Worm (Caenorhabditis elegans) whole organism, midembryonic: ENCODE data around the gene skp-1.

Experiments
- T22C8.4 ChIP-seq: fragments of 200-800 bp; sonication (Bioruptor generic); IDR thresholded peaks from 2 replicates; pipeline ENCODE4 v1.3.6; 2022; ENCODE audit warnings: missing genetic modification characterization, missing compliant biosample characterization
- cog-1 ChIP-seq: sonication (generic microtip); optimal IDR thresholded peaks from 2 replicates; lab custom pipeline; 2016; ENCODE audit warnings: missing genetic modification characterization, missing compliant biosample characterization
- flt-1 ChIP-seq: fragments of 200-800 bp; sonication (Bioruptor generic); IDR thresholded peaks from 2 replicates; pipeline ENCODE4 v1.3.6; 2022; ENCODE audit warnings: missing genetic modification characterization, missing compliant biosample characterization
- klf-2 ChIP-seq: fragments of 200-800 bp; sonication (Bioruptor generic); conservative IDR thresholded peaks from 2 replicates; pipeline ENCODE4 v1.3.6; 2022; ENCODE audit warnings: missing genetic modification reagents, missing genetic modification characterization, missing compliant biosample characterization
- med-1 ChIP-seq: sonication (generic microtip); optimal IDR thresholded peaks from 2 replicates; lab custom pipeline; 2017; ENCODE audit warnings: missing genetic modification characterization, mild to moderate bottlenecking, missing compliant biosample characterization, antibody characterized with exemption, missing genetic modification reagents; ENCODE audit not compliant: insufficient read depth
- ref-1 ChIP-seq: fragments of 200-800 bp; sonication (Bioruptor generic); conservative IDR thresholded peaks from 2 replicates; pipeline ENCODE4 v1.3.6; 2022; ENCODE audit warnings: missing genetic modification reagents, missing genetic modification characterization, missing compliant biosample characterization
- tab-1 ChIP-seq: fragments of 200-800 bp; sonication (Bioruptor generic); IDR thresholded peaks from 2 replicates; pipeline ENCODE4 v1.3.6; 2022; ENCODE audit warnings: missing genetic modification characterization, missing compliant biosample characterization
- ztf-23 ChIP-seq: fragments of 200-800 bp; sonication (Bioruptor generic); IDR thresholded peaks from 2 replicates; pipeline ENCODE4 v1.3.6; 2022; ENCODE audit warnings: missing genetic modification reagents, missing genetic modification characterization, missing compliant biosample characterization

- TF ChIP-seq klf-2 (no peak), ztf-23 (no peak), cog-1 (tag; lab: Kevin White, UChicago) (no peak), flt-1 (GFP tag; lab: Robert Waterston, UW) (no peak), tab-1 (GFP tag; lab: Robert Waterston, UW) (no peak), med-1 (GFP tag; lab: Kevin White, UChicago) (no peak), T22C8.4 (GFP tag; lab: Robert Waterston, UW) (no peak), ref-1 (GFP tag; lab: Robert Waterston, UW) (no peak)
Observed at ce11 chrV:11695597-11695996, 50.3 kb downstream of the skp-1 start, which contains the start of gene W05E10.5.
